Fruit fly (Drosophila melanogaster) whole organism, embryonic: Measurements from ENCODE around the gene TwdlE.

Experiments
- Ada2b ChIP-seq: fragments of 200-800 bp; sonication (Bioruptor generic); IDR thresholded peaks from 2 replicates; pipeline ENCODE4 v1.3.6; 2022; ENCODE audit warnings: missing biosample characterization, missing genetic modification characterization
- Atf6 ChIP-seq: fragments of 200-800 bp; sonication (Bioruptor generic); IDR thresholded peaks from 2 replicates; pipeline ENCODE4 v1.3.6; 2022; ENCODE audit warnings: missing biosample characterization, missing genetic modification characterization
- CG10209 ChIP-seq: fragments of 200-800 bp; sonication (Bioruptor generic); optimal IDR thresholded peaks from 3 replicates; lab custom pipeline; 2017; ENCODE audit warnings: missing biosample characterization, mild to moderate bottlenecking, missing genetic modification characterization, missing genetic modification reagents
- CG10267 ChIP-seq: fragments of 200-800 bp; sonication (Bioruptor generic); optimal IDR thresholded peaks from 2 replicates; lab custom pipeline; 2018; ENCODE audit warnings: missing biosample characterization, mild to moderate bottlenecking, missing genetic modification characterization, moderate library complexity
- CG11695 ChIP-seq: fragments of 200-800 bp; sonication (Bioruptor generic); IDR thresholded peaks from 3 replicates; pipeline ENCODE4 v1.3.6; 2022; ENCODE audit warnings: missing biosample characterization, missing genetic modification characterization
- CG12659 ChIP-seq: fragments of 200-800 bp; sonication (Bioruptor generic); optimal IDR thresholded peaks from 3 replicates; lab custom pipeline; 2017; ENCODE audit warnings: mild to moderate bottlenecking, missing biosample characterization, missing genetic modification reagents, missing genetic modification characterization
- CG17359 ChIP-seq: fragments of 200-800 bp; sonication (Bioruptor generic); optimal IDR thresholded peaks from 3 replicates; lab custom pipeline; 2018; ENCODE audit warnings: missing biosample characterization, mild to moderate bottlenecking, missing genetic modification characterization, moderate library complexity
- CG17361 ChIP-seq: fragments of 200-800 bp; sonication (Bioruptor generic); IDR thresholded peaks from 3 replicates; pipeline ENCODE4 v1.3.6; 2022; ENCODE audit warnings: missing biosample characterization, missing genetic modification characterization
- CG17829 ChIP-seq: fragments of 200-800 bp; optimal IDR thresholded peaks from 2 replicates; lab custom pipeline; 2019; ENCODE audit warnings: missing biosample characterization, mild to moderate bottlenecking, missing genetic modification characterization, moderate library complexity
- CG18599 ChIP-seq: fragments of 200-800 bp; sonication (Bioruptor generic); optimal IDR thresholded peaks from 3 replicates; lab custom pipeline; 2017; ENCODE audit warnings: missing biosample characterization, missing genetic modification characterization, mild to moderate bottlenecking, moderate library complexity, missing genetic modification reagents
- CG2120 ChIP-seq: fragments of 200-800 bp; sonication (Bioruptor generic); optimal IDR thresholded peaks from 3 replicates; lab custom pipeline; 2016; ENCODE audit warnings: missing biosample characterization, missing genetic modification characterization
- CG3847 ChIP-seq: fragments of 200-800 bp; sonication (Bioruptor generic); IDR thresholded peaks from 2 replicates; pipeline ENCODE4 v1.3.6; 2022; ENCODE audit warnings: missing biosample characterization, missing genetic modification characterization
- CG4730 ChIP-seq: fragments of 200-800 bp; sonication (Bioruptor generic); IDR thresholded peaks from 2 replicates; pipeline ENCODE4 v1.3.6; 2022; ENCODE audit warnings: missing biosample characterization, missing genetic modification characterization
- CG9215 ChIP-seq: fragments of 200-800 bp; sonication (Bioruptor generic); IDR thresholded peaks from 2 replicates; pipeline ENCODE4 v1.3.6; 2022; ENCODE audit warnings: missing biosample characterization, missing genetic modification characterization
- CG9609 ChIP-seq: fragments of 200-800 bp; sonication (Bioruptor generic); optimal IDR thresholded peaks from 3 replicates; lab custom pipeline; 2016; ENCODE audit warnings: missing biosample characterization, missing genetic modification characterization
- CG9817 ChIP-seq: fragments of 200-800 bp; sonication (Bioruptor generic); optimal IDR thresholded peaks from 2 replicates; lab custom pipeline; 2018; ENCODE audit warnings: missing biosample characterization, mild to moderate bottlenecking, missing genetic modification characterization, moderate library complexity
- CHES-1-like ChIP-seq: fragments of 200-800 bp; sonication (Bioruptor generic); optimal IDR thresholded peaks from 2 replicates; lab custom pipeline; 2016; ENCODE audit warnings: missing biosample characterization, missing genetic modification characterization
- CoRest ChIP-seq: fragments of 200-800 bp; sonication (Bioruptor generic); optimal IDR thresholded peaks from 3 replicates; lab custom pipeline; 2018; ENCODE audit warnings: missing biosample characterization, mild to moderate bottlenecking, missing genetic modification characterization, moderate library complexity
- D ChIP-seq, 2 experiments: fragments of 200-800 bp in 1 of 2; fragments of >200 bp in 1 of 2; sonication (Bioruptor generic) in 1 of 2; optimal IDR thresholded peaks; 2 replicates in 1 of 2; 3 replicates in 1 of 2; lab custom pipeline; 2017; ENCODE audit warnings: mild to moderate bottlenecking in 1 of 2, missing biosample characterization in 1 of 2, missing genetic modification characterization in 1 of 2, missing genetic modification reagents in 1 of 2
- D19B ChIP-seq: fragments of 200-800 bp; sonication (Bioruptor generic); optimal IDR thresholded peaks from 2 replicates; lab custom pipeline; 2017; ENCODE audit warnings: missing biosample characterization, mild to moderate bottlenecking, missing genetic modification characterization
- E2f2 ChIP-seq: fragments of 200-800 bp; sonication (Bioruptor generic); IDR thresholded peaks from 2 replicates; pipeline ENCODE4 v1.3.6; 2022; ENCODE audit warnings: missing biosample characterization, missing genetic modification characterization
- Gug ChIP-seq: fragments of 200-800 bp; sonication (Bioruptor generic); IDR thresholded peaks from 4 replicates; pipeline ENCODE4 v1.3.6; 2022; ENCODE audit warnings: missing biosample characterization, missing genetic modification characterization
- H2.0 ChIP-seq: fragments of 200-800 bp; sonication (Bioruptor generic); IDR thresholded peaks from 2 replicates; pipeline ENCODE4 v1.3.6; 2022; ENCODE audit warnings: missing biosample characterization, missing genetic modification characterization
- Hmr ChIP-seq: fragments of 200-800 bp; sonication (Bioruptor generic); optimal IDR thresholded peaks from 3 replicates; lab custom pipeline; 2017; ENCODE audit warnings: mild to moderate bottlenecking, missing biosample characterization, missing genetic modification reagents, missing genetic modification characterization
- Hr3 ChIP-seq: fragments of 200-800 bp; sonication (Bioruptor generic); optimal IDR thresholded peaks from 3 replicates; lab custom pipeline; 2016; ENCODE audit warnings: missing biosample characterization, missing genetic modification characterization
- Max ChIP-seq: fragments of 200-800 bp; sonication (Bioruptor generic); optimal IDR thresholded peaks from 2 replicates; lab custom pipeline; 2016; ENCODE audit warnings: missing biosample characterization, mild to moderate bottlenecking, missing genetic modification characterization
- Nf-YA ChIP-seq: fragments of 200-800 bp; sonication (Bioruptor generic); IDR thresholded peaks from 2 replicates; pipeline ENCODE4 v1.3.6; 2022; ENCODE audit warnings: missing biosample characterization, missing genetic modification characterization
- NfI ChIP-seq: fragments of 200-800 bp; sonication (Bioruptor generic); optimal IDR thresholded peaks from 3 replicates; lab custom pipeline; 2018; ENCODE audit warnings: missing biosample characterization, mild to moderate bottlenecking, missing genetic modification characterization, moderate library complexity
- Oli ChIP-seq: fragments of 200-800 bp; sonication (Bioruptor generic); optimal IDR thresholded peaks from 2 replicates; lab custom pipeline; 2018; ENCODE audit warnings: missing biosample characterization, mild to moderate bottlenecking, missing genetic modification characterization, moderate library complexity
- bcd ChIP-seq: fragments of 200-800 bp; sonication (Bioruptor generic); optimal IDR thresholded peaks from 2 replicates; lab custom pipeline; 2017; ENCODE audit warnings: missing biosample characterization, mild to moderate bottlenecking, missing genetic modification characterization
- bsh ChIP-seq, 2 experiments: fragments of 200-800 bp; sonication (Bioruptor generic); optimal IDR thresholded peaks; 2 replicates each; lab custom pipeline; 2017 to 2018; ENCODE audit warnings: mild to moderate bottlenecking in 2 of 2, missing biosample characterization in 2 of 2, missing genetic modification characterization in 2 of 2, moderate library complexity in 1 of 2
- disco-r ChIP-seq: fragments of 200-800 bp; sonication (Bioruptor generic); optimal IDR thresholded peaks from 2 replicates; lab custom pipeline; 2016; ENCODE audit warnings: missing biosample characterization, missing genetic modification characterization
- dmrt99B ChIP-seq: fragments of 200-800 bp; sonication (Bioruptor generic); optimal IDR thresholded peaks from 2 replicates; lab custom pipeline; 2018; ENCODE audit warnings: missing biosample characterization, mild to moderate bottlenecking, missing genetic modification characterization, moderate library complexity
- dpn ChIP-seq, 2 experiments: fragments of 200-800 bp; sonication (Bioruptor generic); optimal IDR thresholded peaks; 3 replicates each; lab custom pipeline; 2016; ENCODE audit warnings: missing biosample characterization in 2 of 2, missing genetic modification characterization in 2 of 2
- fd64A ChIP-seq: fragments of 200-800 bp; sonication (Bioruptor generic); optimal IDR thresholded peaks from 3 replicates; lab custom pipeline; 2018; ENCODE audit warnings: missing biosample characterization, mild to moderate bottlenecking, missing genetic modification characterization
- gro ChIP-seq: fragments of 200-800 bp; sonication (Bioruptor generic); optimal IDR thresholded peaks from 2 replicates; lab custom pipeline; 2016; ENCODE audit warnings: missing biosample characterization, missing genetic modification characterization
- gt ChIP-seq: fragments of 200-800 bp; sonication (Bioruptor generic); IDR thresholded peaks from 2 replicates; pipeline ENCODE4 v1.3.6; 2022; ENCODE audit warnings: missing biosample characterization, missing genetic modification characterization
- lilli ChIP-seq: fragments of 200-800 bp; sonication (Bioruptor generic); optimal IDR thresholded peaks from 3 replicates; lab custom pipeline; 2016; ENCODE audit warnings: missing biosample characterization, missing genetic modification characterization
- mam ChIP-seq: fragments of 200-800 bp; sonication (Bioruptor generic); optimal IDR thresholded peaks from 3 replicates; lab custom pipeline; 2016; ENCODE audit warnings: missing biosample characterization, missing genetic modification characterization
- org-1 ChIP-seq: fragments of 200-800 bp; sonication (Bioruptor generic); optimal IDR thresholded peaks from 2 replicates; lab custom pipeline; 2017; ENCODE audit warnings: missing biosample characterization, missing genetic modification characterization
- pho ChIP-seq: fragments of 200-800 bp; sonication (Bioruptor generic); optimal IDR thresholded peaks from 2 replicates; lab custom pipeline; 2016; ENCODE audit warnings: missing biosample characterization, missing genetic modification characterization
- row ChIP-seq: fragments of 200-800 bp; sonication (Bioruptor generic); IDR thresholded peaks from 3 replicates; pipeline ENCODE4 v1.3.6; 2022; ENCODE audit warnings: missing biosample characterization, missing genetic modification characterization
- slbo ChIP-seq: fragments of 200-800 bp; sonication (Bioruptor generic); IDR thresholded peaks from 2 replicates; pipeline ENCODE4 v1.3.6; 2022; ENCODE audit warnings: missing biosample characterization, missing genetic modification characterization
- sob ChIP-seq: fragments of 200-800 bp; sonication (Bioruptor generic); IDR thresholded peaks from 2 replicates; pipeline ENCODE4 v1.3.6; 2022; ENCODE audit warnings: missing biosample characterization, missing genetic modification characterization
- sug ChIP-seq: fragments of 200-800 bp; optimal IDR thresholded peaks from 2 replicates; lab custom pipeline; 2019; ENCODE audit warnings: missing biosample characterization, mild to moderate bottlenecking, missing genetic modification characterization, moderate library complexity
- tio ChIP-seq: fragments of 200-800 bp; sonication (Bioruptor generic); optimal IDR thresholded peaks from 2 replicates; lab custom pipeline; 2017; ENCODE audit warnings: missing biosample characterization, missing genetic modification characterization, inconsistent platforms
- unpg ChIP-seq: fragments of 200-800 bp; sonication (Bioruptor generic); optimal IDR thresholded peaks from 3 replicates; lab custom pipeline; 2018; ENCODE audit warnings: missing biosample characterization, mild to moderate bottlenecking, missing genetic modification characterization, moderate library complexity

Gene TwdlE

DNA sequence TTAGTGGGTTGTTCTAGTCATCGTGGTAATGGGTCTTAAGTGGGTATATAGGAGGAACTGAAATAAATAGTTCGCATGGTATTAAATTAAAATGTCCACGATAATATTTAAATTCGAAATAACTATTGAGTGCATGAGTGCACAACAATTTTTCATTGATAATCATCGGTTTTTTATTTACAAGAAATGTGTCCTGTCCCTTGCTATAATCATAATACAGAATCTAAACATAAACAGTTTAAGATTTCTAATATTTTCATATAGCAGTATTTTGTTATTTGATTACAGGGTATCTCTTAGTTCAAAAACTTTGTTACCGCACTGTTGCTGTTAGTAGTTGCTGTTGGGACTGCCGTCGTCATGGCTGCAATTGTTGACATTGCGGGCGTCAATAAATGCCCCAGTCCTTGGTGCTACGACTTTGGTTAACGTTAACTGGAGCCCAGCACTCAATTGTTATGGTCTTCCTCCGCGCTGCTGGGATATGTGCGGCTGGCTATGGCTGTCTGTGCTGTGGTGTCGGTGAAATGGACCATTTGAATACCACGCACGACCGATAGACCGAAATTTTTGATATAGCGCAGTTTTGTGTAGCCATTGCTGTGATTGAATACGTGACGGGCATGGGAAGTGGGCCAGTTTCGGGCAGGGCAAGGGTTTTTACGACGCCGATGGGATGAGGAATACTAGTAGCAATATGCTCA lies 11.3 kb upstream of the TwdlE start (continued):
- TF ChIP-seq bcd (GFP tag; lab: Kevin White, UChicago): peak; percentile 15
- TF ChIP-seq H2.0 (GFP tag; lab: Robert Waterston, UW): peak; percentile 17; the same call in 1 of the 2 replicates
- peak; percentile 59 for TF ChIP-seq row (GFP tag; lab: Robert Waterston, UW)
- TF ChIP-seq Max (GFP tag; lab: Kevin White, UChicago): no peak
- TF ChIP-seq Nf-YA (GFP tag; lab: Robert Waterston, UW): no peak
- peak; percentile 19; the same call in 1 of the 4 replicates for TF ChIP-seq Gug
- peak; percentile 63 for TF ChIP-seq slbo (GFP tag; lab: Robert Waterston, UW)
- TF ChIP-seq fd64A (GFP tag; lab: Kevin White, UChicago): no peak
- TF ChIP-seq gro (GFP tag; lab: Kevin White, UChicago): peak; percentile 58
- peak; percentile 32 for TF ChIP-seq CG12659 (GFP tag; lab: Kevin White, UChicago)
- TF ChIP-seq CG17359: peak; percentile 60
- peak; percentile 50 for TF ChIP-seq unpg (GFP tag; lab: Kevin White, UChicago)
- no peak for TF ChIP-seq D (optimal IDR thresholded peaks at IDR 0.05; lab: Kevin White, UChicago)
- peak; percentile 17 for TF ChIP-seq D (GFP tag; optimal IDR thresholded peaks at IDR 0.05; lab: Kevin White, UChicago)
- TF ChIP-seq pho (GFP tag; lab: Kevin White, UChicago): peak; percentile 33
- TF ChIP-seq lilli (GFP tag; lab: Kevin White, UChicago): peak; percentile 58
- peak; percentile 59 for TF ChIP-seq CG10209 (GFP tag; lab: Kevin White, UChicago)
- peak; percentile 71 for TF ChIP-seq CoRest
- peak; percentile 18 for TF ChIP-seq CG9817
- TF ChIP-seq dmrt99B (tag; lab: Kevin White, UChicago): peak; percentile 76
- TF ChIP-seq disco-r (GFP tag; lab: Kevin White, UChicago): peak; percentile 20
- peak; percentile 37; the same call in 1 of the 2 replicates for TF ChIP-seq sob
- TF ChIP-seq D19B (GFP tag; lab: Kevin White, UChicago): peak; percentile 77
- TF ChIP-seq CG11695 (GFP tag; lab: Robert Waterston, UW): peak; percentile 43; the same call in 1 of the 3 replicates
- peak; percentile 77 for TF ChIP-seq CG2120 (GFP tag; lab: Kevin White, UChicago)
- TF ChIP-seq Atf6 (GFP tag; lab: Robert Waterston, UW): peak; percentile 71
- TF ChIP-seq CG9609 (GFP tag; lab: Kevin White, UChicago): peak; percentile 18
- TF ChIP-seq CG17829: peak; percentile 17
- TF ChIP-seq dpn (GFP tag; optimal IDR thresholded peaks at IDR 0.05; lab: Kevin White, UChicago): peak; percentile 34
- TF ChIP-seq Hr3: peak; percentile 42
- TF ChIP-seq sug (tag; lab: Kevin White, UChicago): peak; percentile 16
- TF ChIP-seq E2f2 (GFP tag; lab: Robert Waterston, UW): peak; percentile 11; the same call in 1 of the 2 replicates
- TF ChIP-seq CHES-1-like (GFP tag; lab: Kevin White, UChicago): peak; percentile 19
- peak; percentile 30; the same call in 1 of the 2 replicates for TF ChIP-seq CG9215 (GFP tag; lab: Robert Waterston, UW)
- TF ChIP-seq Hmr (GFP tag; lab: Kevin White, UChicago): peak; percentile 78
- TF ChIP-seq CG4730: peak; percentile 15; the same call in 1 of the 2 replicates
- TF ChIP-seq bsh (GFP tag; optimal IDR thresholded peaks at IDR 0.05; lab: Kevin White, UChicago): peak in 1 of 2 experiments; percentile 3
- peak; percentile 61; the same call in 2 of the 3 replicates for TF ChIP-seq CG17361 (GFP tag; lab: Robert Waterston, UW)
- TF ChIP-seq org-1: peak; percentile 49
- TF ChIP-seq Ada2b (GFP tag; lab: Robert Waterston, UW): peak; percentile 14; the same call in 1 of the 2 replicates
- TF ChIP-seq mam (GFP tag; lab: Kevin White, UChicago): peak; percentile 41
- peak; percentile 70 for TF ChIP-seq Oli
- no peak for TF ChIP-seq CG10267 (tag; lab: Kevin White, UChicago)
- no peak for TF ChIP-seq gt (GFP tag; lab: Robert Waterston, UW)
- TF ChIP-seq CG3847 (GFP tag; lab: Robert Waterston, UW): 0 out of 2 replicates have a peak, but pooled peaks have one; percentile 22
- peak; percentile 39 for TF ChIP-seq tio
- peak; percentile 48 for TF ChIP-seq NfI
- TF ChIP-seq CG18599 (GFP tag; lab: Kevin White, UChicago): peak; percentile 78
